Worm (Caenorhabditis elegans): Measurements from ENCODE around the gene K09F6.3.

The K09F6.3 gene

DNA sequence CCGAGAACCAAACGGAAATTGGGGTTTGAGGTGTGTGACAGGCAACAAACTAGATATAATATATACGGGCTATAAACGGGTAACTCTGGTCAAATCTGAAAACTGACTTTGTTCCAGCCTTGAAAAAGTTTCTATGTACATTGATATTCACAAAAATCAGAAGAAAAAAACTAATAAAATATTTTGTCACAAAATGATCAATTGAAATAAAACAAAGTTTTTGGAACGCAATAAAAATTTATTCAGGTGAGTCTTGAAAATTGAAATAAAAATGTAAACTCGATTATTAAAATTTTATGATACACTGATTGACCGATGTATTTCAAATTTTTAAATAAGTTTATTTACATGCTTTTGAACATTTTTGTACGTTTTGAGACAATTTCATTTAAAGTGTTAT lies 47.4 kb downstream of the K09F6.3 start, which contains the start of gene B0281.6:
B0281.6 (minus strand) TSS at position 101 of the 400 bp plus-strand sequence.
- TF ChIP-seq nhr-11 (tag; optimal IDR thresholded peaks at IDR 0.05) (no peak), hlh-4 (tag; optimal IDR thresholded peaks at IDR 0.05) (no peak), hpl-2 (GFP tag; optimal IDR thresholded peaks at IDR 0.05) (no peak), efl-1 (optimal IDR thresholded peaks at IDR 0.05) (no peak), efl-1 (GFP tag; optimal IDR thresholded peaks at IDR 0.05 in 1 of 2) (peak in 1 of 2 experiments; percentile 22)

- TF ChIP-seq skn-1 (tag; optimal IDR thresholded peaks at IDR 0.05): no peak
- no peak for TF ChIP-seq jun-1 (tag; optimal IDR thresholded peaks at IDR 0.05)
- no peak for TF ChIP-seq unc-130 (tag; optimal IDR thresholded peaks at IDR 0.05)
- no peak for TF ChIP-seq lin-15B (tag; optimal IDR thresholded peaks at IDR 0.05)
- no peak for TF ChIP-seq nhr-28 (tag; optimal IDR thresholded peaks at IDR 0.05)
- TF ChIP-seq mef-2 (tag; optimal IDR thresholded peaks at IDR 0.05): no peak
- TF ChIP-seq ama-1 (optimal IDR thresholded peaks at IDR 0.05): no peak
- no peak for TF ChIP-seq zag-1 (tag; optimal IDR thresholded peaks at IDR 0.05)
- no peak for TF ChIP-seq lin-14 (GFP tag; optimal IDR thresholded peaks at IDR 0.05)
- TF ChIP-seq unc-86 (tag; optimal IDR thresholded peaks at IDR 0.05): no peak
- no peak for TF ChIP-seq nhr-19 (GFP tag; conservative IDR thresholded peaks at IDR 0.05)
- TF ChIP-seq lin-35 (GFP tag; optimal IDR thresholded peaks at IDR 0.05): no peak
- no peak for TF ChIP-seq hlh-4 (tag; optimal IDR thresholded peaks at IDR 0.05)
- no peak for TF ChIP-seq mab-9 (GFP tag; IDR thresholded peaks at IDR 0.05)
- no peak for TF ChIP-seq egl-13 (tag; optimal IDR thresholded peaks at IDR 0.05)
- no peak for TF ChIP-seq elt-2 (tag; optimal IDR thresholded peaks at IDR 0.05)
Measured at ce11 chrII:2304575-2304974, 49.6 kb downstream of the K09F6.3 start.

- TF ChIP-seq efl-1 (optimal IDR thresholded peaks at IDR 0.05): no peak
- TF ChIP-seq efl-1 (GFP tag; optimal IDR thresholded peaks at IDR 0.05 in 1 of 2): peak in 1 of 2 experiments; percentile 85
- TF ChIP-seq nhr-90 (tag; optimal IDR thresholded peaks at IDR 0.05; ENCODE audit: poor library complexity): no peak
- peak; percentile 58 for TF ChIP-seq elt-2 (tag; optimal IDR thresholded peaks at IDR 0.05)
Measured at ce11 chrII:2305507-2305906, 50.5 kb downstream of the K09F6.3 start.

- TF ChIP-seq mab-9 (GFP tag; IDR thresholded peaks at IDR 0.05): no peak
- TF ChIP-seq rnt-1 (tag; optimal IDR thresholded peaks at IDR 0.05): no peak
- no peak for TF ChIP-seq hlh-4 (tag; optimal IDR thresholded peaks at IDR 0.05)
- no peak for TF ChIP-seq unc-30 (tag; optimal IDR thresholded peaks at IDR 0.05)
- TF ChIP-seq grh-1 (GFP tag; IDR thresholded peaks at IDR 0.05): no peak
- TF ChIP-seq nhr-84 (tag; optimal IDR thresholded peaks at IDR 0.05): no peak
- no peak for TF ChIP-seq zag-1 (tag; optimal IDR thresholded peaks at IDR 0.05)
- TF ChIP-seq C04F5.9 (tag; optimal IDR thresholded peaks at IDR 0.05): no peak
- TF ChIP-seq zip-4 (GFP tag; optimal IDR thresholded peaks at IDR 0.05): no peak
- no peak for TF ChIP-seq lsy-2 (tag; optimal IDR thresholded peaks at IDR 0.05)
- TF ChIP-seq dsc-1 (tag; optimal IDR thresholded peaks at IDR 0.05): no peak
- TF ChIP-seq unc-130 (tag; optimal IDR thresholded peaks at IDR 0.05): no peak
- no peak for TF ChIP-seq unc-62 (GFP tag; optimal IDR thresholded peaks at IDR 0.05)
- no peak for TF ChIP-seq efl-1 (optimal IDR thresholded peaks at IDR 0.05)
- no peak for TF ChIP-seq efl-1 (GFP tag; optimal IDR thresholded peaks at IDR 0.05 in 1 of 2)
- no peak for TF ChIP-seq elt-2 (tag; optimal IDR thresholded peaks at IDR 0.05)
- TF ChIP-seq tlp-1 (tag; optimal IDR thresholded peaks at IDR 0.05): no peak
Measured at ce11 chrII:2306741-2307140, 51.8 kb downstream of the K09F6.3 start, which contains the start of gene B0281.3. B0281.3 (plus strand) TSS chrII:2307041.
